Worm (Caenorhabditis elegans): ENCODE data around the gene 2L52.1.

2L52.1 gene

ce11 chrII:39437-39836 lies 37.8 kb downstream of the 2L52.1 start, which contains the start of gene spp-24:
TSS of gene spp-24 (minus strand) at chrII:39537.
- TF ChIP-seq unc-39 (tag; optimal IDR thresholded peaks at IDR 0.05) (no peak), mdl-1 (tag; optimal IDR thresholded peaks at IDR 0.05) (no peak), nhr-6 (tag; optimal IDR thresholded peaks at IDR 0.05) (no peak), nhr-237 (tag; optimal IDR thresholded peaks at IDR 0.05) (no peak), nhr-10 (tag; optimal IDR thresholded peaks at IDR 0.05) (no peak), dmd-4 (tag; optimal IDR thresholded peaks at IDR 0.05) (no peak), nhr-11 (tag; optimal IDR thresholded peaks at IDR 0.05) (no peak), aly-2 (tag; optimal IDR thresholded peaks at IDR 0.05) (no peak), nhr-77 (tag; optimal IDR thresholded peaks at IDR 0.05) (no peak), ama-1 (optimal IDR thresholded peaks at IDR 0.05) (no peak), snpc-4 (tag; optimal IDR thresholded peaks at IDR 0.05) (no peak), ztf-4 (tag; optimal IDR thresholded peaks at IDR 0.05) (no peak), ceh-82 (tag; optimal IDR thresholded peaks at IDR 0.05) (no peak), nhr-25 (tag; optimal IDR thresholded peaks at IDR 0.05) (no peak), fos-1 (tag; optimal IDR thresholded peaks at IDR 0.05) (no peak), F13H6.1 (tag; optimal IDR thresholded peaks at IDR 0.05) (no peak)

ce11 chrII:41914-42313 lies 40.3 kb downstream of the 2L52.1 start, which contains the start of gene F23F1.10:
TSS of gene F23F1.10 (minus strand) at chrII:41982.
- TF ChIP-seq lin-11 (tag; optimal IDR thresholded peaks at IDR 0.05) (no peak), unc-62 (GFP tag; optimal IDR thresholded peaks at IDR 0.05) (no peak), zag-1 (tag; optimal IDR thresholded peaks at IDR 0.05) (no peak), elt-1 (tag; optimal IDR thresholded peaks at IDR 0.05) (no peak), nhr-10 (tag; optimal IDR thresholded peaks at IDR 0.05) (no peak), ceh-82 (tag; optimal IDR thresholded peaks at IDR 0.05) (no peak), unc-39 (tag; optimal IDR thresholded peaks at IDR 0.05) (no peak), ama-1 (optimal IDR thresholded peaks at IDR 0.05) (no peak), sma-3 (GFP tag; optimal IDR thresholded peaks at IDR 0.05) (no peak), alr-1 (tag; optimal IDR thresholded peaks at IDR 0.05) (no peak), nhr-21 (tag; optimal IDR thresholded peaks at IDR 0.05) (no peak), lsy-2 (tag; optimal IDR thresholded peaks at IDR 0.05) (no peak), crh-2 (tag; optimal IDR thresholded peaks at IDR 0.05) (no peak), aly-2 (tag; optimal IDR thresholded peaks at IDR 0.05) (no peak), sma-9 (GFP tag; optimal IDR thresholded peaks at IDR 0.05) (no peak), sma-9 (tag; optimal IDR thresholded peaks at IDR 0.05) (no peak), lin-39 (tag; optimal IDR thresholded peaks at IDR 0.05) (no peak)

- TF ChIP-seq gmeb-1 (tag; optimal IDR thresholded peaks at IDR 0.05): peak; percentile 48
- peak; percentile 77 for TF ChIP-seq crh-2 (tag; optimal IDR thresholded peaks at IDR 0.05)
- peak; percentile 57 for TF ChIP-seq fos-1 (tag; optimal IDR thresholded peaks at IDR 0.05)
- no peak for TF ChIP-seq nhr-237 (tag; optimal IDR thresholded peaks at IDR 0.05)
- no peak for TF ChIP-seq egl-27 (tag; optimal IDR thresholded peaks at IDR 0.05)
- no peak for TF ChIP-seq ztf-1 (GFP tag; conservative IDR thresholded peaks at IDR 0.05)
- TF ChIP-seq dmd-4 (tag; optimal IDR thresholded peaks at IDR 0.05): no peak
- no peak for TF ChIP-seq ceh-16 (tag; optimal IDR thresholded peaks at IDR 0.05)
- TF ChIP-seq alr-1 (tag; optimal IDR thresholded peaks at IDR 0.05): no peak
- peak; percentile 26 for TF ChIP-seq blmp-1 (tag; optimal IDR thresholded peaks at IDR 0.05; ENCODE audit: insufficient read depth)
- TF ChIP-seq lin-13 (GFP tag; optimal IDR thresholded peaks at IDR 0.05): peak; percentile 68
- peak; percentile 24 for TF ChIP-seq ztf-4 (tag; optimal IDR thresholded peaks at IDR 0.05)
- no peak for TF ChIP-seq aly-2 (tag; optimal IDR thresholded peaks at IDR 0.05)
- no peak for TF ChIP-seq nhr-12 (tag; optimal IDR thresholded peaks at IDR 0.05)
- peak; percentile 81 for TF ChIP-seq unc-55 (GFP tag; optimal IDR thresholded peaks at IDR 0.05)
- no peak for TF ChIP-seq nhr-11 (tag; optimal IDR thresholded peaks at IDR 0.05)
- no peak for TF ChIP-seq unc-62 (GFP tag; optimal IDR thresholded peaks at IDR 0.05)
- no peak for TF ChIP-seq sem-4 (tag; optimal IDR thresholded peaks at IDR 0.05)
- no peak for TF ChIP-seq ceh-82 (tag; optimal IDR thresholded peaks at IDR 0.05)
- TF ChIP-seq mab-5 (tag; optimal IDR thresholded peaks at IDR 0.05): no peak
- no peak for TF ChIP-seq snpc-4 (tag; optimal IDR thresholded peaks at IDR 0.05)
- TF ChIP-seq lin-11 (tag; optimal IDR thresholded peaks at IDR 0.05): peak; percentile 68
- TF ChIP-seq mdl-1 (tag; optimal IDR thresholded peaks at IDR 0.05): no peak
- TF ChIP-seq F13H6.1 (tag; optimal IDR thresholded peaks at IDR 0.05): peak; percentile 23
- peak; percentile 87 for TF ChIP-seq C34F6.9 (tag; optimal IDR thresholded peaks at IDR 0.05)
- no peak for TF ChIP-seq peb-1 (tag; optimal IDR thresholded peaks at IDR 0.05)
- no peak for TF ChIP-seq nhr-77 (tag; optimal IDR thresholded peaks at IDR 0.05)
- no peak for TF ChIP-seq nhr-21 (tag; optimal IDR thresholded peaks at IDR 0.05)
- peak in 1 of 2 experiments; percentile 82 for TF ChIP-seq lsy-2 (tag; optimal IDR thresholded peaks at IDR 0.05)
- TF ChIP-seq nhr-25 (tag; optimal IDR thresholded peaks at IDR 0.05): peak; percentile 41
- TF ChIP-seq lin-39 (tag; optimal IDR thresholded peaks at IDR 0.05): no peak
- TF ChIP-seq skn-1 (tag; optimal IDR thresholded peaks at IDR 0.05): peak; percentile 98
- TF ChIP-seq nhr-129 (tag; optimal IDR thresholded peaks at IDR 0.05): peak; percentile 60
- no peak for TF ChIP-seq Y55F3AM.14 (GFP tag; optimal IDR thresholded peaks at IDR 0.05)
- TF ChIP-seq zag-1 (tag; optimal IDR thresholded peaks at IDR 0.05): no peak
- TF ChIP-seq nhr-6 (tag; optimal IDR thresholded peaks at IDR 0.05): no peak
- peak; percentile 43 for TF ChIP-seq sma-9 (GFP tag; optimal IDR thresholded peaks at IDR 0.05)
- no peak for TF ChIP-seq sma-9 (tag; optimal IDR thresholded peaks at IDR 0.05)
- no peak for TF ChIP-seq ZK546.5 (tag; optimal IDR thresholded peaks at IDR 0.05)
- TF ChIP-seq sma-3 (GFP tag; optimal IDR thresholded peaks at IDR 0.05): peak; percentile 25
- TF ChIP-seq ama-1 (optimal IDR thresholded peaks at IDR 0.05): no peak
- TF ChIP-seq R02D3.7 (tag; optimal IDR thresholded peaks at IDR 0.05): no peak
- no peak for TF ChIP-seq elt-1 (tag; optimal IDR thresholded peaks at IDR 0.05)
- TF ChIP-seq mbf-1 (tag; optimal IDR thresholded peaks at IDR 0.05): no peak
- TF ChIP-seq ztf-11 (tag; optimal IDR thresholded peaks at IDR 0.05): no peak
These were observed 42.0 kb downstream of the 2L52.1 start, which contains the start of gene nfyc-1 for ce11 chrII:43640-44039. TSS of gene nfyc-1 (plus strand) at chrII:43907.

All from whole organism, L2 larva.